Fruit fly (Drosophila melanogaster) S2 (cell line): ENCODE results near the gene pcx.

Experiments
- CG8478 ChIP-seq: fragments of >200 bp; optimal IDR thresholded peaks from 2 replicates; lab custom pipeline; 2018
- CTCF ChIP-seq, 2 experiments: fragments of >200 bp; optimal IDR thresholded peaks; 2 replicates each; lab custom pipeline; 2018

- no peak for TF ChIP-seq CG8478 (lab: Kevin White, UChicago)
- peak in 1 of 2 experiments; percentile 19 for TF ChIP-seq CTCF (optimal IDR thresholded peaks at IDR 0.05; lab: Kevin White, UChicago)
Measured at dm6 chrX:2241842-2242241, 16.7 kb downstream of the pcx start, which contains the start of gene kz.
